Worm (Caenorhabditis elegans) whole organism, L4/young adult: ENCODE measurements around the gene C17C3.6.

ENCODE experiments used
- W03F9.2 ChIP-seq: fragments of 150-350 bp; optimal IDR thresholded peaks from 2 replicates; lab custom pipeline; 2014; ENCODE audit warnings: missing biosample characterization, missing genetic modification characterization
- dao-5 ChIP-seq: sonication (generic microtip); optimal IDR thresholded peaks from 2 replicates; lab custom pipeline; 2016; ENCODE audit warnings: missing genotype, missing genetic modification characterization, moderate library complexity, missing compliant biosample characterization
- him-1 ChIP-seq: sonication (generic microtip); optimal IDR thresholded peaks from 2 replicates; lab custom pipeline; 2016; ENCODE audit warnings: missing genotype, missing genetic modification reagents, missing genetic modification characterization, missing compliant biosample characterization

ce11 chrII:5570272-5570671, 20.4 kb downstream of the C17C3.6 start, which contains the start of the genes C17C3.1 and C17C3.15:
- TF ChIP-seq W03F9.2 (no peak), him-1 (tag; lab: Kevin White, UChicago) (no peak), dao-5 (no peak)
